Fruit fly (Drosophila melanogaster) whole organism, wandering third instar larva: ENCODE results near the gene CdGAPr.

ENCODE experiments used
- HLH106 ChIP-seq: fragments of 200-800 bp; optimal IDR thresholded peaks from 3 replicates; lab custom pipeline; 2019; ENCODE audit warnings: missing biosample characterization, mild to moderate bottlenecking, missing genetic modification characterization, moderate library complexity
- Hr78 ChIP-seq: fragments of >200 bp; optimal IDR thresholded peaks from 2 replicates; lab custom pipeline; 2017; ENCODE audit warnings: missing biosample characterization, missing genetic modification characterization
- Hr83 ChIP-seq: fragments of 200-300 bp; sonication (Bioruptor generic); optimal IDR thresholded peaks from 2 replicates; lab custom pipeline; 2016; ENCODE audit warnings: missing biosample characterization, mild to moderate bottlenecking, missing genetic modification characterization, moderate library complexity; ENCODE audit not compliant: poor library complexity, severe bottlenecking
- psq ChIP-seq: fragments of 200-800 bp; sonication (Bioruptor generic); optimal IDR thresholded peaks from 3 replicates; lab custom pipeline; 2017; ENCODE audit warnings: missing biosample characterization, mild to moderate bottlenecking, missing genetic modification characterization, moderate library complexity
- usp ChIP-seq: fragments of >200 bp; optimal IDR thresholded peaks from 2 replicates; lab custom pipeline; 2017; ENCODE audit warnings: missing biosample characterization, missing genetic modification characterization

DNA sequence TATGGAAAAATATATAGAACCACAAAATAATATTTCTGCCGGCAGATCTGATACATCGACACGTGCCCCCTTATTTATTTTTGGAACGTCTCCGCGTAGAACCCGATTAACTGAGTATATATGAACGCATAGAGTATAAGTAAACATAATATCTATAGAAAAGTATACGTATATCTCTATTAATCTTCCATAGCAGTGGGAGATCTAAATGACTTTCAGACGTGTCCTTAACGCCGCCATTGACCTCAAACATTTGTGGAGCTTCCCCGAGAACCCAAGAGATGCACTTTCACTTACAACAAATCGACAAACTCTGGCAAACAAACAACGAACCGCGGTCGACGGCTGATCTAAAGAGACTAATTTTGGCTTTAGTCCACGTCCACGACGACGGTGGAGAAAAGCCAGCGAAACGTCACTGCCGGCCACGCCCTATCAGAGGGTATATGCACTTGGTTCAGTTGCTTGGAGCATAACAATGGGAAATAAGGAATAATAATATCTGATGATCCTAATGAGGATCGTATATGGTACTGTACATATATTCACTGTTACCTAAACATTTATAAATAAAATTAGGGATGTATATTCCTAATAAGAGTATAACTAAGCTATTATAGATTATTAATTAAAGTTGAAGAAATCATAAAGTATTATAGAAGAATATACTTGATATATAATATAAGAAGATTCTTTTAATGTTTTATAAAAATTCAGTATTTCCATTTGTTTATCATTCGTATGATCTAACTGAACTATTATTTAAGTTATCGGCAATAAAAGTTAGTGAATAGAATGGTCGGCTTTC is 27.7 kb downstream of the CdGAPr start, which contains the start of gene fbp:
- TF ChIP-seq psq (GFP tag; lab: Kevin White, UChicago) = peak; percentile 79
- no peak for TF ChIP-seq Hr78 (GFP tag; lab: Kevin White, UChicago)
- no peak for TF ChIP-seq usp (GFP tag; lab: Kevin White, UChicago)
- TF ChIP-seq HLH106 (tag; lab: Kevin White, UChicago) = peak; percentile 72
- TF ChIP-seq Hr83 (GFP tag; lab: Kevin White, UChicago) = peak; percentile 49
